Worm (Caenorhabditis elegans): ENCODE measurements around the gene ceh-43.

The ceh-43 gene

DNA sequence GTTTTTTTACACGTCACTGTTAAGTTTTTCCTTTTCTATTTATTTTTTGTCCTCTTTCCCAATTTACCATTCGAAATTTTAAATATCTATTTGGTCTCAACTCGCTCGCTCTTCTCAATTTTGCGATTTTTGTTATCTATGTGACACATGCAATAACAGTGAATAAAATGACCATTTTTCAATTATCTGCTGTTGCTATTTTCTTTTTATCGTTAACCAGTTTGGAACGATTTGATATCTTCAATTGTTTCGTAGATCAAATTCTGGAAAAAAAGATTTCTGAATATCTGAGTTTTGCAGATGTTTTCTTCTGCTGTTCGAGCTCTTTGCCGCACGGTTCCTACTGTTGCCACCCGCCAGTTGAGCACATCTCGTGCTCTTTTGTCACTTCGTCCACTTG lies 42.6 kb downstream of the ceh-43 start, which contains the start of gene prdx-3:
prdx-3 (plus strand) TSS at position 301 of the 400 bp plus-strand sequence.
- TF ChIP-seq C34F6.9 (tag; optimal IDR thresholded peaks at IDR 0.05) (no peak), sem-4 (tag; optimal IDR thresholded peaks at IDR 0.05) (no peak), lin-13 (GFP tag; optimal IDR thresholded peaks at IDR 0.05) (no peak), skn-1 (tag; optimal IDR thresholded peaks at IDR 0.05) (no peak), elt-1 (tag; optimal IDR thresholded peaks at IDR 0.05) (no peak), aly-2 (tag; optimal IDR thresholded peaks at IDR 0.05) (no peak), unc-39 (tag; optimal IDR thresholded peaks at IDR 0.05) (no peak)

DNA sequence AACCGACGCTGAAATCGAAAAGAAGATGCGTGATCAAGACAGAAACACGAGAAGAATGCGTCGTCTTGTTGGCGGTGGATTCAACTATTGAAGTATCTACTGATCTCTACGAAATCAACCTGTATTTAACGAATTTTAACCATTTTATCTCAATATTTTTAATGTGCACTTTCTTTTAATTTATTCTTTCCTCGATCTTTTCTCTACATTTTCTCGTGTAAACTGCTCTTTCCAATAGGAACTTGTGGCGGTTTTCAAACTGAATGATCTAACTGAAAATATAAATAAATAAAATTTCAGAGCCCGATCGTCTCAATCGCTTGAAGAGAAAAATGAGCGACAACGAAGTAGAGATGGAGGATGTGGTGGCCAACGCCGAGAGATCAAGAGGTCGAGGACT lies 43.8 kb downstream of the ceh-43 start, which contains the start of gene rnp-4:
rnp-4 (plus strand) TSS at position 301 of the 400 bp plus-strand sequence.
- TF ChIP-seq ama-1 (optimal IDR thresholded peaks at IDR 0.05) = no peak
- TF ChIP-seq crh-2 (tag; optimal IDR thresholded peaks at IDR 0.05) = no peak
- TF ChIP-seq snpc-4 (tag; optimal IDR thresholded peaks at IDR 0.05) = no peak
- no peak for TF ChIP-seq sem-4 (tag; optimal IDR thresholded peaks at IDR 0.05)
- no peak for TF ChIP-seq nhr-11 (tag; optimal IDR thresholded peaks at IDR 0.05)

ce11 chrIII:4404339-4404836 lies 45.4 kb downstream of the ceh-43 start, which contains the start of the genes R07E5.17 and snfc-5:
TSS of gene R07E5.17 (minus strand) at chrIII:4404436.
TSS of gene snfc-5 (plus strand) at chrIII:4404786.
- no peak for TF ChIP-seq unc-39 (tag; optimal IDR thresholded peaks at IDR 0.05)
- peak; percentile 33 for TF ChIP-seq snpc-4 (tag; optimal IDR thresholded peaks at IDR 0.05)
- TF ChIP-seq fos-1 (tag; optimal IDR thresholded peaks at IDR 0.05) = peak; percentile 0
- TF ChIP-seq lin-13 (GFP tag; optimal IDR thresholded peaks at IDR 0.05) = no peak
- no peak for TF ChIP-seq sem-4 (tag; optimal IDR thresholded peaks at IDR 0.05)
- TF ChIP-seq nhr-6 (tag; optimal IDR thresholded peaks at IDR 0.05) = no peak
- no peak for TF ChIP-seq alr-1 (tag; optimal IDR thresholded peaks at IDR 0.05)
- TF ChIP-seq unc-55 (GFP tag; optimal IDR thresholded peaks at IDR 0.05) = peak; percentile 56
- no peak for TF ChIP-seq ceh-82 (tag; optimal IDR thresholded peaks at IDR 0.05)
- TF ChIP-seq egl-27 (tag; optimal IDR thresholded peaks at IDR 0.05) = no peak
- no peak for TF ChIP-seq nhr-12 (tag; optimal IDR thresholded peaks at IDR 0.05)
- no peak for TF ChIP-seq blmp-1 (tag; optimal IDR thresholded peaks at IDR 0.05; ENCODE audit: insufficient read depth)
- no peak for TF ChIP-seq peb-1 (tag; optimal IDR thresholded peaks at IDR 0.05)
- peak; percentile 62 for TF ChIP-seq C34F6.9 (tag; optimal IDR thresholded peaks at IDR 0.05)
- no peak for TF ChIP-seq aly-2 (tag; optimal IDR thresholded peaks at IDR 0.05)
- TF ChIP-seq gmeb-1 (tag; optimal IDR thresholded peaks at IDR 0.05) = no peak
- TF ChIP-seq elt-1 (tag; optimal IDR thresholded peaks at IDR 0.05) = no peak
- no peak for TF ChIP-seq R02D3.7 (tag; optimal IDR thresholded peaks at IDR 0.05)
- TF ChIP-seq F13H6.1 (tag; optimal IDR thresholded peaks at IDR 0.05) = no peak
- no peak for TF ChIP-seq lin-11 (tag; optimal IDR thresholded peaks at IDR 0.05)
- no peak for TF ChIP-seq nhr-11 (tag; optimal IDR thresholded peaks at IDR 0.05)
- no peak for TF ChIP-seq nhr-10 (tag; optimal IDR thresholded peaks at IDR 0.05)
- TF ChIP-seq mab-5 (tag; optimal IDR thresholded peaks at IDR 0.05) = no peak
- no peak for TF ChIP-seq ztf-4 (tag; optimal IDR thresholded peaks at IDR 0.05)
- TF ChIP-seq ama-1 (optimal IDR thresholded peaks at IDR 0.05) = no peak
- TF ChIP-seq ceh-16 (tag; optimal IDR thresholded peaks at IDR 0.05) = no peak
- no peak for TF ChIP-seq nhr-237 (tag; optimal IDR thresholded peaks at IDR 0.05)
- TF ChIP-seq nhr-21 (tag; optimal IDR thresholded peaks at IDR 0.05) = no peak
- no peak for TF ChIP-seq nhr-77 (tag; optimal IDR thresholded peaks at IDR 0.05)
- peak; percentile 13 for TF ChIP-seq nhr-25 (tag; optimal IDR thresholded peaks at IDR 0.05)
- no peak for TF ChIP-seq ztf-1 (GFP tag; conservative IDR thresholded peaks at IDR 0.05)
- TF ChIP-seq unc-62 (GFP tag; optimal IDR thresholded peaks at IDR 0.05) = no peak
- TF ChIP-seq lin-39 (tag; optimal IDR thresholded peaks at IDR 0.05) = no peak
- TF ChIP-seq elt-3 (tag; optimal IDR thresholded peaks at IDR 0.05) = no peak
- no peak for TF ChIP-seq sma-9 (GFP tag; optimal IDR thresholded peaks at IDR 0.05)
- TF ChIP-seq sma-9 (tag; optimal IDR thresholded peaks at IDR 0.05) = no peak
- TF ChIP-seq nhr-129 (tag; optimal IDR thresholded peaks at IDR 0.05) = peak; percentile 42
- no peak for TF ChIP-seq mbf-1 (tag; optimal IDR thresholded peaks at IDR 0.05)
- TF ChIP-seq ztf-11 (tag; optimal IDR thresholded peaks at IDR 0.05) = no peak

Measured in whole organism, L2 larva.